Worm (Caenorhabditis elegans): ENCODE measurements around the gene srw-72.

The srw-72 gene

DNA sequence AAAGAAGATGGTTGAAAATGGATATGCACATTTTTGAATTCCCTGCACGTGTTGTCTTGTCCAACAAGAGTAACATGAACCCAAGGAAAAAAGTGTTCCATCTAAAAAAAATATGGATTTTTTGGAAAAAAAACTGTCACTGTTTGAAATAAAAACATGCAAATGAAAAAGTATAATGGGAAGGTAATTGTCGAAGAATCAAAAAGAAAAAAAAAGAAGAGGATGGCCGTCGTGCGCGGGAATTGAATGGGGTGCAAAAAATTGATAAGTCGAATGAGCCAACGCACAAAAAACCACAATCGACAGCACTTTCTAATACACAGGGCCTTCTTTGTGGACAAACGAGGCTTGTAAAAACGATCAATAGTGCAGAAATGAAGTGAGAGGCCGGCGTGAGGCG is 26.9 kb downstream of the srw-72 start, which contains the start of gene fbxa-102:
Gene fbxa-102, minus strand, starts transcription at position 101 of the 400 bp plus-strand sequence.
- TF ChIP-seq ceh-14 (tag; optimal IDR thresholded peaks at IDR 0.05) (no peak), elt-4 (tag; optimal IDR thresholded peaks at IDR 0.05) (no peak), ref-2 (tag; optimal IDR thresholded peaks at IDR 0.05) (no peak), tbx-2 (tag; optimal IDR thresholded peaks at IDR 0.05) (no peak), F13H6.1 (tag; optimal IDR thresholded peaks at IDR 0.05) (no peak), odd-2 (tag; optimal IDR thresholded peaks at IDR 0.05) (no peak)

ce11 chrV:17496071-17496470 is 29.2 kb downstream of the srw-72 start, which contains the start of gene srh-118:
srh-118 (minus strand) TSS chrV:17496171.
- TF ChIP-seq F13H6.1 (tag; optimal IDR thresholded peaks at IDR 0.05) = no peak
- TF ChIP-seq rnt-1 (tag; optimal IDR thresholded peaks at IDR 0.05) = no peak
- TF ChIP-seq pat-9 (tag; optimal IDR thresholded peaks at IDR 0.05) = no peak
- TF ChIP-seq hlh-30 (tag; optimal IDR thresholded peaks at IDR 0.05; ENCODE audit: insufficient read depth) = no peak
- TF ChIP-seq dmd-4 (tag; optimal IDR thresholded peaks at IDR 0.05; ENCODE audit: borderline replicate concordance) = no peak
- no peak for TF ChIP-seq ceh-34 (tag; optimal IDR thresholded peaks at IDR 0.05)
- TF ChIP-seq unc-42 (tag; optimal IDR thresholded peaks at IDR 0.05) = no peak
- TF ChIP-seq ceh-22 (tag; optimal IDR thresholded peaks at IDR 0.05) = no peak
- TF ChIP-seq unc-86 (tag; optimal IDR thresholded peaks at IDR 0.05) = no peak
- no peak for TF ChIP-seq Y22D7AL.16 (tag; optimal IDR thresholded peaks at IDR 0.05)
- no peak for TF ChIP-seq pqm-1 (tag; optimal IDR thresholded peaks at IDR 0.05)
- no peak for TF ChIP-seq ceh-14 (tag; optimal IDR thresholded peaks at IDR 0.05)
- TF ChIP-seq C38D4.7 (GFP tag; optimal IDR thresholded peaks at IDR 0.05) = no peak
- TF ChIP-seq tbx-2 (tag; optimal IDR thresholded peaks at IDR 0.05) = no peak
- TF ChIP-seq nhr-232 (tag; optimal IDR thresholded peaks at IDR 0.05) = no peak
- TF ChIP-seq zip-5 (tag; optimal IDR thresholded peaks at IDR 0.05) = no peak
- no peak for TF ChIP-seq odd-2 (tag; optimal IDR thresholded peaks at IDR 0.05)
- TF ChIP-seq ceh-24 (tag; optimal IDR thresholded peaks at IDR 0.05) = no peak

DNA sequence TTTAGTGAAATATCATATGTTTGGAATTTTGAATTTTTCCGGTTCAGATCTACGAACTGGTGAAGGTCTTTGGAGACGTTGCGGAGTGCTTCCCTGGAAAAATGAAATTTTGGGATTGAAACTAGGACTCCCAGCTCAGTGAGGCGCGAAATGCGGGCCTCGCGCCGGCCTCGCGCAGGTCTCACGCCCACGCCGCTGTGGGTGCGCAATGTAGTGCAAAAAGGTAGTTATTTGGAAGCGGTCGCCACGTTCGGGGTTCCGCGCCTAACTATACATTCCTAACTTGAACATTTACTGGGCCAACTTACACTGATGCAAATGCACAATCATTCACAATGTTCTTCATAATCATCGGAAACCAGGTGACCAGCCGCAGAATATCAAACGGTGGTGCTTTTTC is 33.2 kb downstream of the srw-72 start:
- TF ChIP-seq elt-2 (tag; optimal IDR thresholded peaks at IDR 0.05) (no peak), nfya-1 (tag; optimal IDR thresholded peaks at IDR 0.05) (no peak), zip-5 (tag; optimal IDR thresholded peaks at IDR 0.05) (no peak), hlh-13 (GFP tag; optimal IDR thresholded peaks at IDR 0.05) (no peak), ceh-30 (tag; optimal IDR thresholded peaks at IDR 0.05) (no peak), ets-4 (tag; optimal IDR thresholded peaks at IDR 0.05) (no peak), lim-6 (tag; optimal IDR thresholded peaks at IDR 0.05) (no peak), sox-4 (tag; optimal IDR thresholded peaks at IDR 0.05) (no peak), nhr-232 (tag; optimal IDR thresholded peaks at IDR 0.05) (no peak), sdc-2 (tag; optimal IDR thresholded peaks at IDR 0.05) (no peak), odd-2 (tag; optimal IDR thresholded peaks at IDR 0.05) (no peak), unc-86 (tag; optimal IDR thresholded peaks at IDR 0.05) (no peak), ceh-34 (tag; optimal IDR thresholded peaks at IDR 0.05) (no peak), madf-2 (tag; optimal IDR thresholded peaks at IDR 0.05) (no peak)

DNA sequence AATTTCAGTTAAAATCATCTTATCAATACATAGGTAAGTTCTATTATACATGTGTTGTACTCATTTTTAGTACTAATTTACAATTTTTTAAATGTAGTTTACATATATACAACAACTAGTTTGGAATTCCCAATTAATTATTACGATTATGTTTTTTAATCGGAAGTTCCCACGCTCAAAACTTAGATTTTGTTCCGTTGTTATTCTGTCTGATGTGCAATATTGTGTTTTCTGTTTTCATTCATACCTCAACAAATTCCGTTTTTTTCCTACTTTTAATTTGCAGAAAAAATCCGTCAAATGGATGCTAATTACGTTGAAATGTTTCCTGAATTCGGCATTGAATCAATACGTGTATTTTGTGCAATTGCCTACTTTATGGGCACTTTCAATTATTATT is 39.4 kb downstream of the srw-72 start, which contains the start of gene srw-31:
Gene srw-31, plus strand, starts transcription at position 301 of the 400 bp plus-strand sequence.
- TF ChIP-seq dmd-4 (tag; optimal IDR thresholded peaks at IDR 0.05; ENCODE audit: borderline replicate concordance) (no peak), hlh-15 (tag; optimal IDR thresholded peaks at IDR 0.05) (no peak), ahr-1 (tag; optimal IDR thresholded peaks at IDR 0.05) (no peak), odd-2 (tag; optimal IDR thresholded peaks at IDR 0.05) (no peak), unc-55 (GFP tag; optimal IDR thresholded peaks at IDR 0.05) (no peak), ceh-48 (tag; optimal IDR thresholded peaks at IDR 0.05) (no peak), ttx-3 (tag; optimal IDR thresholded peaks at IDR 0.05) (no peak), ama-1 (optimal IDR thresholded peaks at IDR 0.05) (no peak), eyg-1 (tag; optimal IDR thresholded peaks at IDR 0.05) (no peak)

DNA sequence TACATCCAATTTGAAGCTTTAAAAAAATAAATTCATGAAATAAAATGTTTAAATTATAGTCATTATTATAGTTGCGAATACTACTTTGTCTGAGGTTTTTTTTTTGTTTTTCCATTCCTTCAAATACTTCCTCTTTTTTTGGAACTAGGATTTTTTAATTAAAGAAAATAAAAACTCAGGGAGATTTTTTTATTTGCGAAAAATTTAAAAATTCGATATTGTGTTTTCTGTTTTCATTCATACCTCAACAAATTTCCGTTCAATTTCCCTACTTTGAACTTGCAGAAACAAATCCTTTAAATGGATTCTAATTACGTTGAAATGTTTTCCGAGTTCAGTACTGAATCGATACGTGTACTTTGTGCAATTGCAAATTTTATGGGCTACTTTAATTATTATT is 41.6 kb downstream of the srw-72 start, which contains the start of gene srw-32:
Gene srw-32, plus strand, starts transcription at position 301 of the 400 bp plus-strand sequence.
- TF ChIP-seq ttx-3 (tag; optimal IDR thresholded peaks at IDR 0.05) = no peak
- no peak for TF ChIP-seq sdc-2 (tag; optimal IDR thresholded peaks at IDR 0.05)
- no peak for TF ChIP-seq odd-2 (tag; optimal IDR thresholded peaks at IDR 0.05)
- no peak for TF ChIP-seq gmeb-2 (tag; optimal IDR thresholded peaks at IDR 0.05)
- no peak for TF ChIP-seq pha-4 (tag; optimal IDR thresholded peaks at IDR 0.05)
- TF ChIP-seq elt-2 (tag; optimal IDR thresholded peaks at IDR 0.05) = no peak
- no peak for TF ChIP-seq mec-3 (tag; optimal IDR thresholded peaks at IDR 0.05; ENCODE audit: borderline replicate concordance)
- no peak for TF ChIP-seq hlh-30 (tag; optimal IDR thresholded peaks at IDR 0.05; ENCODE audit: insufficient read depth)
- TF ChIP-seq fkh-6 (tag; optimal IDR thresholded peaks at IDR 0.05) = no peak
- no peak for TF ChIP-seq syd-9 (tag; optimal IDR thresholded peaks at IDR 0.05)
- TF ChIP-seq ahr-1 (tag; optimal IDR thresholded peaks at IDR 0.05) = no peak
- TF ChIP-seq hlh-6 (tag; optimal IDR thresholded peaks at IDR 0.05) = no peak
- TF ChIP-seq elt-4 (tag; optimal IDR thresholded peaks at IDR 0.05) = no peak
- no peak for TF ChIP-seq ceh-48 (tag; optimal IDR thresholded peaks at IDR 0.05)
- TF ChIP-seq ceh-18 (tag; optimal IDR thresholded peaks at IDR 0.05) = no peak
- no peak for TF ChIP-seq pros-1 (tag; optimal IDR thresholded peaks at IDR 0.05)
- no peak for TF ChIP-seq fax-1 (tag; optimal IDR thresholded peaks at IDR 0.05)
- no peak for TF ChIP-seq eyg-1 (tag; optimal IDR thresholded peaks at IDR 0.05)
- no peak for TF ChIP-seq nhr-11 (tag; optimal IDR thresholded peaks at IDR 0.05)
